Worm (Caenorhabditis elegans) whole organism, early embryonic: ENCODE measurements around the gene C13A2.5.

Experiments
- B0310.2 ChIP-seq: sonication (generic microtip); optimal IDR thresholded peaks from 2 replicates; lab custom pipeline; 2016; ENCODE audit warnings: mild to moderate bottlenecking, missing genetic modification characterization, missing compliant biosample characterization
- F13C5.2 ChIP-seq: sonication (generic microtip); optimal IDR thresholded peaks from 2 replicates; lab custom pipeline; 2017; ENCODE audit warnings: mild to moderate bottlenecking, missing genetic modification characterization, inconsistent platforms, missing compliant biosample characterization
- aly-1 ChIP-seq: sonication (generic microtip); optimal IDR thresholded peaks from 2 replicates; lab custom pipeline; 2016; ENCODE audit warnings: missing genetic modification characterization, missing compliant biosample characterization
- ama-1 ChIP-seq: fragments of 150-350 bp; optimal IDR thresholded peaks from 2 replicates; lab custom pipeline; 2014
- ceh-13 ChIP-seq: fragments of 200-800 bp; sonication (Bioruptor generic); optimal IDR thresholded peaks from 2 replicates; lab custom pipeline; 2018; ENCODE audit warnings: mild to moderate bottlenecking, missing genetic modification characterization, missing compliant biosample characterization
- ceh-36 ChIP-seq: sonication (generic microtip); optimal IDR thresholded peaks from 2 replicates; lab custom pipeline; 2016; ENCODE audit warnings: missing genetic modification characterization, inconsistent platforms, missing compliant biosample characterization
- ets-7 ChIP-seq: sonication (generic microtip); optimal IDR thresholded peaks from 2 replicates; lab custom pipeline; 2016; ENCODE audit warnings: missing genotype, missing genetic modification characterization, missing compliant biosample characterization
- flt-1 ChIP-seq: fragments of 200-800 bp; sonication (Bioruptor generic); IDR thresholded peaks from 2 replicates; pipeline ENCODE4 v1.3.6; 2022; ENCODE audit warnings: missing genetic modification characterization, missing compliant biosample characterization
- hmbx-1 ChIP-seq: sonication (generic microtip); optimal IDR thresholded peaks from 2 replicates; lab custom pipeline; 2016; ENCODE audit warnings: mild to moderate bottlenecking, missing genetic modification characterization, missing compliant biosample characterization
- hmg-4 ChIP-seq: fragments of 200-800 bp; sonication (Bioruptor generic); optimal IDR thresholded peaks from 2 replicates; lab custom pipeline; 2018; ENCODE audit warnings: mild to moderate bottlenecking, missing genetic modification characterization, missing compliant biosample characterization
- hnd-1 ChIP-seq: sonication (generic microtip); optimal IDR thresholded peaks from 2 replicates; lab custom pipeline; 2016; ENCODE audit warnings: missing genetic modification characterization, missing compliant biosample characterization
- pes-1 ChIP-seq: fragments of 200-800 bp; sonication (Bioruptor generic); IDR thresholded peaks from 2 replicates; pipeline ENCODE4 v1.3.6; 2022; ENCODE audit warnings: missing genetic modification reagents, missing genetic modification characterization, missing compliant biosample characterization
- scrt-1 ChIP-seq: fragments of 200-800 bp; sonication (Bioruptor generic); IDR thresholded peaks from 2 replicates; pipeline ENCODE4 v1.3.6; 2022; ENCODE audit warnings: missing genetic modification characterization, missing compliant biosample characterization
- sea-1 ChIP-seq: fragments of 200-800 bp; sonication (Bioruptor generic); conservative IDR thresholded peaks from 2 replicates; pipeline ENCODE4 v1.3.6; 2022; ENCODE audit warnings: missing genetic modification characterization, missing compliant biosample characterization
- tbx-11 ChIP-seq: fragments of 200-800 bp; sonication (Bioruptor generic); IDR thresholded peaks from 2 replicates; pipeline ENCODE4 v1.3.6; 2022; ENCODE audit warnings: missing genetic modification characterization, missing compliant biosample characterization
- tbx-37 ChIP-seq: fragments of 200-800 bp; sonication (Bioruptor generic); conservative IDR thresholded peaks from 2 replicates; pipeline ENCODE4 v1.3.6; 2022; ENCODE audit warnings: missing genetic modification reagents, missing genetic modification characterization, missing compliant biosample characterization
- tra-4 ChIP-seq: sonication (generic microtip); optimal IDR thresholded peaks from 2 replicates; lab custom pipeline; 2017; ENCODE audit warnings: missing genetic modification characterization, missing compliant biosample characterization

The C13A2.5 gene

DNA sequence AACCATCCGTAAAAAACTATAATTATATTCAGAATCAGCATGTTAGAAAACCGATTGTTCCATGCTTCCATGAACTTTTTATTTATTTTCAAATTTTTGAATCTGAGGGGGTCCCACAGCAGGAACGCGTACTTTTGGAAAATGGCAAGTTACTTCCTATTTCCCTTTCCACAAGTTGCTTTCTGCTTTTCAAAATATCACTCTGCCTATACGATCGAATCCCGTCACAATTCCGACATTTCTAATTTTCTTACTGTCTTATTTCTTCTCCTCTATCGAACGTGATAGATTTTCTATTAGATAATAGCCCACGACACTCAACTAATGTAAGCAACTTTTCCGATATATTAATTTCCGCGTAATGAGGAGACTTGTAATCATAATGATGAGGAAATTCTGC lies at the start of gene C13A2.5:
C13A2.5 (plus strand) TSS at position 301 of the 400 bp plus-strand sequence.
- TF ChIP-seq scrt-1 (GFP tag; lab: Robert Waterston, UW) (no peak), tbx-37 (GFP tag; lab: Robert Waterston, UW) (no peak)

DNA sequence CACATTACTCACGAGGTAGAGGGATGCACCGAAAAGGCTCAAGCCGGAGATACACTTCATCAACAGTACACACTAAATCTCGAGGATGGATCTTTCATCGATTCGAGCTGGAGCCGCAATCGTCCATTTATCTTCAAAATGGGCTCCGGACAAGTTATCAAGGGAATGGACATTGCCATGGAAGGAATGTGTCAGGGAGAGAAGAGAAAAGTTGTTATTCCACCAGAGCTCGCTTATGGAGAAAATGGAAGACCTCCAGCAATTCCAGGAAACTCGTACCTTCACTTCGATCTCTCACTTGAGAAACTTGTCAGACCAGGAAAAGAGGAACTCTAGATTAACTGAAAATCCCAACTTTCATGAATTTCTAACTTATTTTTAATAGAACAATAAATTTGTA lies 49.7 kb upstream of the C13A2.5 start:
- TF ChIP-seq ets-7 (tag; lab: Kevin White, UChicago) (no peak), aly-1 (no peak), ama-1 (peak; percentile 75)

- peak; percentile 90 for TF ChIP-seq pes-1 (GFP tag; lab: Robert Waterston, UW)
- peak; percentile 66 for TF ChIP-seq B0310.2 (tag; lab: Kevin White, UChicago)
- TF ChIP-seq tbx-11 (GFP tag; lab: Robert Waterston, UW): peak; percentile 92
- no peak for TF ChIP-seq tra-4
- TF ChIP-seq tbx-37 (GFP tag; lab: Robert Waterston, UW): peak; percentile 88
- peak; percentile 70 for TF ChIP-seq hnd-1 (tag; lab: Kevin White, UChicago)
- peak; percentile 84 for TF ChIP-seq flt-1 (GFP tag; lab: Robert Waterston, UW)
- TF ChIP-seq ets-7 (tag; lab: Kevin White, UChicago): no peak
- TF ChIP-seq sea-1 (GFP tag; lab: Robert Waterston, UW): peak; percentile 90
- peak; percentile 73 for TF ChIP-seq ceh-13 (GFP tag; lab: Kevin White, UChicago)
- TF ChIP-seq F13C5.2 (tag; lab: Kevin White, UChicago): peak; percentile 90
- peak; percentile 87 for TF ChIP-seq ceh-36 (tag; lab: Kevin White, UChicago)
- TF ChIP-seq hmg-4 (GFP tag; lab: Kevin White, UChicago): peak; percentile 83
- TF ChIP-seq scrt-1 (GFP tag; lab: Robert Waterston, UW): peak; percentile 85
- peak; percentile 22 for TF ChIP-seq aly-1
- TF ChIP-seq hmbx-1 (tag; lab: Kevin White, UChicago): peak; percentile 31
- TF ChIP-seq ama-1: no peak
Measured at ce11 chrV:7230847-7231246, 44.7 kb upstream of the C13A2.5 start, which contains the start of the genes gei-6 and krr-1. Gene gei-6 (minus strand): TSS chrV:7230848. Gene krr-1 (plus strand): TSS chrV:7231190.

DNA sequence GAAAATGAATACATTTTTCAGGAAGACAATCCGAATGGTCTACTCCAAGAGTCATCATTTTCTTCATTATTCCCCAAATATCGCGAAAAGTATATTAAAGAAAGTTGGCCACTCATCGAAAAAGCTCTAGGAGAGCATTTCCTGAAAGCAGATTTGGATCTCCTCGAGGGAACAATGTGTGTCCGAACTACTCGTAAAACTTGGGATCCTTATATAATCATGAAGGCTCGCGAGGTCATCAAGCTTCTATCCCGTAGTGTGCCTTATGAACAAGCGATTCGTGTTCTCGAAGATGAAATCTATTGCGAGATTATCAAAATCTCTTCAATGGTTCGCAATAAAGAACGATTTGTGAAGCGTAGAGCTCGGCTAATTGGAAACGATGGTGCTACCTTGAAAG lies 44.1 kb upstream of the C13A2.5 start:
- TF ChIP-seq hnd-1 (tag; lab: Kevin White, UChicago) (no peak), F13C5.2 (tag; lab: Kevin White, UChicago) (no peak)

ce11 chrV:7234726-7235125 lies 40.9 kb upstream of the C13A2.5 start, which contains the start of gene C05C8.5:
Gene C05C8.5 (minus strand): TSS chrV:7234826.
- TF ChIP-seq F13C5.2 (tag; lab: Kevin White, UChicago) (no peak), aly-1 (no peak), B0310.2 (tag; lab: Kevin White, UChicago) (no peak), pes-1 (GFP tag; lab: Robert Waterston, UW) (no peak), ceh-13 (GFP tag; lab: Kevin White, UChicago) (no peak)

- no peak for TF ChIP-seq ceh-36 (tag; lab: Kevin White, UChicago)
- TF ChIP-seq hmbx-1 (tag; lab: Kevin White, UChicago): no peak
- no peak for TF ChIP-seq hnd-1 (tag; lab: Kevin White, UChicago)
- TF ChIP-seq hmg-4 (GFP tag; lab: Kevin White, UChicago): no peak
- no peak for TF ChIP-seq scrt-1 (GFP tag; lab: Robert Waterston, UW)
- no peak for TF ChIP-seq ets-7 (tag; lab: Kevin White, UChicago)
- no peak for TF ChIP-seq tra-4
Measured at ce11 chrV:7236694-7237093, 38.9 kb upstream of the C13A2.5 start.

DNA sequence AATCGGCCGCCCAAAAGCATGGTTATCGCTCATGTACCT lies 38.7 kb upstream of the C13A2.5 start, which contains the start of gene hpo-9:
hpo-9 (minus strand) TSS at position 37 of the 39 bp plus-strand sequence.
- TF ChIP-seq ets-7 (tag; lab: Kevin White, UChicago) (no peak), tra-4 (no peak), pes-1 (GFP tag; lab: Robert Waterston, UW) (no peak), tbx-37 (GFP tag; lab: Robert Waterston, UW) (no peak), hmg-4 (GFP tag; lab: Kevin White, UChicago) (no peak), hnd-1 (tag; lab: Kevin White, UChicago) (no peak)

DNA sequence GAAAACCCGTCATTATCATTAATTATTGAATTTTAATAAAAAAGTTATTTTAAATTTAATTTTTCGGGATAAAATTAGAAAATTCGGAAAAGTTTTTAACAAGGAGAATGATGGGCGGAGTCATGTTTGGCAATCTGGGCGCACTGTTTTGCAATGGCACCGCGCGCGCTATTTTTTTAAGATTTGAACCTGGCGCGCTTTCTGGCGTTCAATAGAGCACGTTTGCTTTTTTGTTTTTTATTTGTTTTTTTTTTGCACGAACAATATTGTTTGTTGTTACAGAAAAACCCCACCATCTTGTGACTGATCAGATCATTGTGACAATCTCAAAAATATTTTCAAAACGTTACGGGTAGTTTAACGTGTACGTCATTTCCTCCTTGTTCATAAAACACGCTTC lies 38.5 kb upstream of the C13A2.5 start, which contains the start of gene hyls-1:
hyls-1 (plus strand) TSS at position 249 of the 400 bp plus-strand sequence.
- TF ChIP-seq ceh-36 (tag; lab: Kevin White, UChicago) (no peak), ceh-13 (GFP tag; lab: Kevin White, UChicago) (no peak), flt-1 (GFP tag; lab: Robert Waterston, UW) (no peak), tbx-11 (GFP tag; lab: Robert Waterston, UW) (no peak), pes-1 (GFP tag; lab: Robert Waterston, UW) (no peak), hmg-4 (GFP tag; lab: Kevin White, UChicago) (peak; percentile 5), B0310.2 (tag; lab: Kevin White, UChicago) (no peak), tra-4 (no peak), hnd-1 (tag; lab: Kevin White, UChicago) (no peak), scrt-1 (GFP tag; lab: Robert Waterston, UW) (no peak), hmbx-1 (tag; lab: Kevin White, UChicago) (no peak), ama-1 (no peak), F13C5.2 (tag; lab: Kevin White, UChicago) (peak; percentile 60), tbx-37 (GFP tag; lab: Robert Waterston, UW) (peak; percentile 41; the same call in 1 of the 2 replicates)

DNA sequence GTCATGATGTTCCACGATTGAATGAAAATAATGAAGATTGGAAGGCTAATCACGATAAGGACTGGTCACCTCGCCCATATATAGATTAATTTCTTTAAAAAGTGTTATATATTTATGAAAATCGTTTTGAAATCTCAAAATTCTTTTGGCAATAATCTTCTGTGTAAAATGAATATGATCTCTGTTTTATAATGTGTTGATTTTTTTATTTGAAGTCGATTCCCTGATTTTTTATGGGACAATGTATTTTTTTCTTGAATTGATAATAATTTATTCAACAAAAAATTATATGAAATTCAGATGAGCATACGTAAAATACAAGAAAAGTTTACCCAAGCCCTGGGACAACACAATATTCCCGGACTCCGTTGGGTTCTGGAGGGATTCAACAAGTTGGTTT lies 36.1 kb upstream of the C13A2.5 start, which contains the start of gene C05C8.1:
C05C8.1 (plus strand) TSS at position 301 of the 400 bp plus-strand sequence.
- TF ChIP-seq ama-1: no peak
- TF ChIP-seq aly-1: no peak
- TF ChIP-seq hnd-1 (tag; lab: Kevin White, UChicago): no peak
- TF ChIP-seq pes-1 (GFP tag; lab: Robert Waterston, UW): no peak
- no peak for TF ChIP-seq tbx-37 (GFP tag; lab: Robert Waterston, UW)
- TF ChIP-seq ceh-36 (tag; lab: Kevin White, UChicago): no peak
